Worm (Caenorhabditis elegans): Measurements from ENCODE around the gene his-73.

DNA sequence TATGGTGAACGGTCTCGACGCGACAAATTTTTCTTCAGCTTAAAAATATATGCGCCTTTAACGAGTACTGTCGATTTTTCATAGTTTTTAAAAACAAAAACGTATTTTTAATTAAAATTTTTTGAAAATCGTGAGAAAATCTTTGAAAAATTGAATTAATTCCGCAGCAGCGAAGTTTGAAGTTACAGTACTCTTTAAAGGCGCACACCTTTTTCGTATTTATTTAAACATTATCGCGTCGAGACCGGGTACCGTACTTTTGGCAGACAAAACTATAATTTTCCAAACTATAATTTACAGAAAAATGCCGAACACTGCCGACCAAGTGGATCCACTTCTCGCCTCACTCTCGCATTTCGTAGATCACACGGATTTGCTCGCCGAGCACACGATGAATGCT is 32.3 kb downstream of the his-73 start, which contains the start of gene F15D4.2:
- TF ChIP-seq che-1 (tag; optimal IDR thresholded peaks at IDR 0.05) (no peak), fax-1 (tag; optimal IDR thresholded peaks at IDR 0.05) (no peak), C38D4.7 (GFP tag; optimal IDR thresholded peaks at IDR 0.05) (no peak), nhr-11 (tag; optimal IDR thresholded peaks at IDR 0.05) (no peak), ceh-45 (GFP tag; IDR thresholded peaks at IDR 0.05) (no peak), fkh-10 (GFP tag; optimal IDR thresholded peaks at IDR 0.05) (no peak), unc-42 (tag; optimal IDR thresholded peaks at IDR 0.05) (no peak), elt-4 (tag; optimal IDR thresholded peaks at IDR 0.05) (no peak), hlh-6 (tag; optimal IDR thresholded peaks at IDR 0.05) (no peak), pha-4 (tag; optimal IDR thresholded peaks at IDR 0.05) (no peak), hlh-30 (tag; optimal IDR thresholded peaks at IDR 0.05; ENCODE audit: insufficient read depth) (no peak), ceh-24 (tag; optimal IDR thresholded peaks at IDR 0.05) (no peak), pros-1 (tag; optimal IDR thresholded peaks at IDR 0.05) (no peak)
